Worm (Caenorhabditis elegans) whole organism, late embryonic: Measurements from ENCODE around the gene henn-1.

ENCODE experiments used
- C38D4.7 ChIP-seq: fragments of 200-800 bp; sonication (Bioruptor generic); optimal IDR thresholded peaks from 2 replicates; lab custom pipeline; 2018; ENCODE audit warnings: mild to moderate bottlenecking, missing genetic modification characterization, moderate library complexity, missing compliant biosample characterization
- K09A11.1 ChIP-seq: sonication (generic microtip); optimal IDR thresholded peaks from 2 replicates; lab custom pipeline; 2017; ENCODE audit warnings: antibody characterized with exemption, mild to moderate bottlenecking, missing genetic modification characterization, missing compliant biosample characterization; ENCODE audit not compliant: insufficient read depth
- Y22D7AL.16 ChIP-seq: sonication (generic microtip); optimal IDR thresholded peaks from 2 replicates; lab custom pipeline; 2016; ENCODE audit warnings: missing genetic modification characterization, missing compliant biosample characterization
- ama-1 ChIP-seq: fragments of 150-350 bp; optimal IDR thresholded peaks from 2 replicates; lab custom pipeline; 2014
- ceh-18 ChIP-seq: sonication (generic microtip); optimal IDR thresholded peaks from 2 replicates; lab custom pipeline; 2016; ENCODE audit warnings: missing genetic modification characterization, missing compliant biosample characterization
- ceh-19 ChIP-seq: fragments of 200-800 bp; sonication (Bioruptor generic); optimal IDR thresholded peaks from 2 replicates; lab custom pipeline; 2018; ENCODE audit warnings: mild to moderate bottlenecking, missing genetic modification characterization, missing compliant biosample characterization
- ceh-2 ChIP-seq: sonication (generic microtip); optimal IDR thresholded peaks from 2 replicates; lab custom pipeline; 2016; ENCODE audit warnings: missing genotype, missing genetic modification characterization, missing compliant biosample characterization
- ceh-24 ChIP-seq: sonication (generic microtip); optimal IDR thresholded peaks from 2 replicates; lab custom pipeline; 2016; ENCODE audit warnings: mild to moderate bottlenecking, missing genetic modification characterization, missing compliant biosample characterization
- ceh-30 ChIP-seq: fragments of 150-350 bp; optimal IDR thresholded peaks from 2 replicates; lab custom pipeline; 2014; ENCODE audit warnings: missing biosample characterization, missing genetic modification characterization
- ceh-31 ChIP-seq: sonication (generic microtip); optimal IDR thresholded peaks from 2 replicates; lab custom pipeline; 2016; ENCODE audit warnings: missing genetic modification characterization, missing compliant biosample characterization
- ceh-34 ChIP-seq: sonication (generic microtip); optimal IDR thresholded peaks from 2 replicates; lab custom pipeline; 2016; ENCODE audit warnings: mild to moderate bottlenecking, missing genetic modification characterization, missing compliant biosample characterization
- ceh-48 ChIP-seq: sonication (generic microtip); optimal IDR thresholded peaks from 2 replicates; lab custom pipeline; 2016; ENCODE audit warnings: missing genetic modification characterization, inconsistent platforms, missing compliant biosample characterization
- ceh-6 ChIP-seq: fragments of 200-800 bp; sonication (Bioruptor generic); optimal IDR thresholded peaks from 2 replicates; lab custom pipeline; 2018; ENCODE audit warnings: mild to moderate bottlenecking, missing genetic modification characterization, missing compliant biosample characterization
- ceh-9 ChIP-seq: sonication (generic microtip); optimal IDR thresholded peaks from 2 replicates; lab custom pipeline; 2016; ENCODE audit warnings: mild to moderate bottlenecking, missing genetic modification characterization, inconsistent platforms, missing compliant biosample characterization
- che-1 ChIP-seq: sonication (generic microtip); optimal IDR thresholded peaks from 2 replicates; lab custom pipeline; 2016; ENCODE audit warnings: mild to moderate bottlenecking, missing genetic modification characterization, missing compliant biosample characterization
- dmd-4 ChIP-seq: sonication (generic microtip); optimal IDR thresholded peaks from 2 replicates; lab custom pipeline; 2016; ENCODE audit warnings: borderline replicate concordance, missing genetic modification characterization, missing compliant biosample characterization
- elt-2 ChIP-seq: sonication (generic microtip); optimal IDR thresholded peaks from 2 replicates; lab custom pipeline; 2016; ENCODE audit warnings: missing genetic modification reagents, missing genetic modification characterization, missing compliant biosample characterization
- eyg-1 ChIP-seq: sonication (generic microtip); optimal IDR thresholded peaks from 2 replicates; lab custom pipeline; 2016; ENCODE audit warnings: missing genotype, missing genetic modification characterization, missing compliant biosample characterization
- gmeb-2 ChIP-seq: sonication (generic microtip); optimal IDR thresholded peaks from 2 replicates; lab custom pipeline; 2016; ENCODE audit warnings: missing genetic modification characterization, inconsistent platforms, missing compliant biosample characterization
- hlh-13 ChIP-seq: fragments of 200-800 bp; sonication (Bioruptor generic); optimal IDR thresholded peaks from 2 replicates; lab custom pipeline; 2018; ENCODE audit warnings: mild to moderate bottlenecking, missing genetic modification characterization, missing compliant biosample characterization
- hlh-15 ChIP-seq: sonication (generic microtip); optimal IDR thresholded peaks from 2 replicates; lab custom pipeline; 2016; ENCODE audit warnings: missing genetic modification characterization, missing compliant biosample characterization
- hlh-30 ChIP-seq: sonication (generic microtip); optimal IDR thresholded peaks from 2 replicates; lab custom pipeline; 2017; ENCODE audit warnings: antibody characterized with exemption, missing genetic modification characterization, missing compliant biosample characterization; ENCODE audit not compliant: insufficient read depth
- hlh-6 ChIP-seq: sonication (generic microtip); optimal IDR thresholded peaks from 2 replicates; lab custom pipeline; 2016; ENCODE audit warnings: missing genotype, missing genetic modification characterization, missing compliant biosample characterization
- lim-6 ChIP-seq: sonication (generic microtip); optimal IDR thresholded peaks from 2 replicates; lab custom pipeline; 2016; ENCODE audit warnings: missing genetic modification characterization, missing compliant biosample characterization
- madf-2 ChIP-seq: sonication (generic microtip); optimal IDR thresholded peaks from 2 replicates; lab custom pipeline; 2017; ENCODE audit warnings: missing genetic modification characterization, missing compliant biosample characterization
- mec-3 ChIP-seq: sonication (generic microtip); optimal IDR thresholded peaks from 2 replicates; lab custom pipeline; 2016; ENCODE audit warnings: borderline replicate concordance, missing genetic modification characterization, missing compliant biosample characterization
- nfya-1 ChIP-seq: sonication (generic microtip); optimal IDR thresholded peaks from 2 replicates; lab custom pipeline; 2017; ENCODE audit warnings: missing genetic modification characterization, mild to moderate bottlenecking, missing compliant biosample characterization, antibody characterized with exemption, moderate library complexity
- nhr-11 ChIP-seq: fragments of 150-350 bp; optimal IDR thresholded peaks from 2 replicates; lab custom pipeline; 2014; ENCODE audit warnings: missing biosample characterization, missing genetic modification characterization
- nhr-232 ChIP-seq: sonication (generic microtip); optimal IDR thresholded peaks from 2 replicates; lab custom pipeline; 2016; ENCODE audit warnings: missing genetic modification characterization, missing compliant biosample characterization
- npax-4 ChIP-seq: sonication (generic microtip); optimal IDR thresholded peaks from 2 replicates; lab custom pipeline; 2016; ENCODE audit warnings: missing genetic modification characterization, missing compliant biosample characterization
- odd-2 ChIP-seq: sonication (generic microtip); optimal IDR thresholded peaks from 2 replicates; lab custom pipeline; 2017; ENCODE audit warnings: antibody characterized with exemption, mild to moderate bottlenecking, missing genetic modification characterization, missing compliant biosample characterization
- pag-3 ChIP-seq: sonication (generic microtip); optimal IDR thresholded peaks from 2 replicates; lab custom pipeline; 2016; ENCODE audit warnings: missing compliant biosample characterization, missing genetic modification characterization, borderline replicate concordance
- pax-1 ChIP-seq: fragments of 150-350 bp; optimal IDR thresholded peaks from 2 replicates; lab custom pipeline; 2014; ENCODE audit warnings: missing biosample characterization, missing genetic modification characterization
- pha-4 ChIP-seq: fragments of 150-350 bp; optimal IDR thresholded peaks from 2 replicates; lab custom pipeline; 2018; ENCODE audit warnings: missing biosample characterization, missing genetic modification reagents, missing genetic modification characterization
- pros-1 ChIP-seq: fragments of 150-350 bp; optimal IDR thresholded peaks from 2 replicates; lab custom pipeline; 2014; ENCODE audit warnings: missing biosample characterization, missing genetic modification reagents, missing genetic modification characterization
- ref-2 ChIP-seq: sonication (generic microtip); optimal IDR thresholded peaks from 2 replicates; lab custom pipeline; 2016; ENCODE audit warnings: missing genetic modification characterization, missing compliant biosample characterization
- rnt-1 ChIP-seq: sonication (generic microtip); optimal IDR thresholded peaks from 2 replicates; lab custom pipeline; 2016; ENCODE audit warnings: missing genetic modification characterization, missing compliant biosample characterization
- sdc-2 ChIP-seq: sonication (generic microtip); optimal IDR thresholded peaks from 2 replicates; lab custom pipeline; 2016; ENCODE audit warnings: missing genotype, missing genetic modification characterization, missing compliant biosample characterization
- sox-2 ChIP-seq: fragments of 200-800 bp; sonication (Bioruptor generic); IDR thresholded peaks from 2 replicates; pipeline ENCODE4 v1.3.6; 2022; ENCODE audit warnings: missing genetic modification reagents, missing genetic modification characterization, missing compliant biosample characterization
- syd-9 ChIP-seq: sonication (generic microtip); optimal IDR thresholded peaks from 2 replicates; lab custom pipeline; 2016; ENCODE audit warnings: mild to moderate bottlenecking, missing genetic modification characterization, moderate library complexity, missing compliant biosample characterization
- ttx-3 ChIP-seq: sonication (generic microtip); optimal IDR thresholded peaks from 2 replicates; lab custom pipeline; 2016; ENCODE audit warnings: missing genetic modification reagents, missing genetic modification characterization, missing compliant biosample characterization
- unc-42 ChIP-seq: sonication (generic microtip); optimal IDR thresholded peaks from 2 replicates; lab custom pipeline; 2016; ENCODE audit warnings: missing genotype, missing genetic modification characterization, missing compliant biosample characterization
- unc-55 ChIP-seq: sonication (generic microtip); optimal IDR thresholded peaks from 2 replicates; lab custom pipeline; 2017; ENCODE audit warnings: missing biosample characterization, missing genetic modification reagents, missing genetic modification characterization
- unc-86 ChIP-seq: sonication (generic microtip); optimal IDR thresholded peaks from 2 replicates; lab custom pipeline; 2016; ENCODE audit warnings: missing genetic modification characterization, missing compliant biosample characterization
- zip-5 ChIP-seq: sonication (generic microtip); optimal IDR thresholded peaks from 2 replicates; lab custom pipeline; 2016; ENCODE audit warnings: missing genetic modification characterization, missing compliant biosample characterization
- ztf-16 ChIP-seq: sonication (generic microtip); optimal IDR thresholded peaks from 2 replicates; lab custom pipeline; 2017; ENCODE audit warnings: missing genetic modification characterization, missing compliant biosample characterization

henn-1 gene

DNA sequence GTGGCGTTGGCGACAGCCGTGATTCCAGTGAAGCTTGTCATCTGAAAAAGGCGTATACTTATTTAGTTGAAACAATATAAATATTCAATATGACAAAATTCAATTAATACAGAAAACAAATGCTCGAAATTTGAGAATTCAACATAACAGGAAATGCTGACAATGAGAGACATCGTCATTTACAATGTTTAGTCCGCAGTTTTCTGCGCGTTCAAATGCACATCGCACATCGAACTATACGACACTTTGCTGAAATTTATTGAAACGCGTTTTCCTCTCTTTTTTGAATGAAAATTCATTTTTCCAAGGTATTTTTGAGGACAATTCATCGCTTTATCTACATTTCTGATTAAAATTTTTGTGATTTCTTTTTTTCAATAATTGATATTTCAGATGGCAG, 11.6 kb downstream of the henn-1 start, which contains the start of the genes pbs-6 and cids-1:
TSS of gene pbs-6 (minus strand) at position 41 of the 400 bp plus-strand sequence.
TSS of gene cids-1 (plus strand) at position 394 of the 400 bp plus-strand sequence.
- TF ChIP-seq madf-2 (tag; lab: Kevin White, UChicago) (no peak), sdc-2 (tag; lab: Kevin White, UChicago) (no peak), ref-2 (no peak), elt-2 (tag; lab: Kevin White, UChicago) (no peak), sox-2 (GFP tag; lab: Robert Waterston, UW) (no peak), ama-1 (lab: Kevin White, UChicago) (no peak), hlh-6 (no peak)

DNA sequence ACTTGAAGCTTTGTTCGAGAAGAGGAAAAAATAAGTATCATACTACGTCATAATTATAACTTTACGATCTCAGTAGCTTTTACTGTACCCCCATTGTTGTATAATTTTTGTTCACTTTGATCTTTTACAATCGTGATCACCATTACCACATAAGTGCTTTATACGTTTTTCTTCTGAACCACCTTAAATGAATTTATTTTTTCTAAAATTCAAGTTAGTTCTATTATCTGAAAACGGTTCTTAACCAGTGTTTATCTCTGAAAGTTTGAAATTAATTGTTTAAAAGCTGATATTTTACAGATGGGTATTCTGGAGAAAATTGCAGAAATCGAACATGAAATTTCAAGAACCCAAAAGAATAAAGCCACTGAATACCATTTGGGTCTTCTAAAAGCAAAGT, 13.1 kb downstream of the henn-1 start, which contains the start of gene C02F5.3:
TSS of gene C02F5.3 (plus strand) at position 301 of the 400 bp plus-strand sequence.
- no peak for TF ChIP-seq dmd-4 (tag; lab: Kevin White, UChicago)
- no peak for TF ChIP-seq hlh-13 (GFP tag; lab: Kevin White, UChicago)
- TF ChIP-seq hlh-30 (tag; lab: Kevin White, UChicago) = no peak
- no peak for TF ChIP-seq ceh-2 (tag; lab: Kevin White, UChicago)
- no peak for TF ChIP-seq nhr-11 (tag; lab: Kevin White, UChicago)
- TF ChIP-seq ceh-19 (GFP tag; lab: Kevin White, UChicago) = no peak
- no peak for TF ChIP-seq ceh-31 (tag; lab: Kevin White, UChicago)
- no peak for TF ChIP-seq lim-6 (tag; lab: Kevin White, UChicago)
- no peak for TF ChIP-seq ztf-16 (tag; lab: Kevin White, UChicago)
- TF ChIP-seq ttx-3 = no peak
- TF ChIP-seq ceh-34 (tag; lab: Kevin White, UChicago) = no peak
- no peak for TF ChIP-seq ama-1 (lab: Kevin White, UChicago)
- no peak for TF ChIP-seq npax-4 (tag; lab: Kevin White, UChicago)
- no peak for TF ChIP-seq syd-9 (tag; lab: Kevin White, UChicago)
- no peak for TF ChIP-seq ceh-9 (tag; lab: Kevin White, UChicago)
- TF ChIP-seq gmeb-2 (tag; lab: Kevin White, UChicago) = no peak
- TF ChIP-seq ceh-18 = no peak
- TF ChIP-seq pag-3 = no peak
- no peak for TF ChIP-seq nhr-232

- TF ChIP-seq ceh-24 = no peak
- TF ChIP-seq hlh-15 = no peak
- TF ChIP-seq ceh-6 (GFP tag; lab: Kevin White, UChicago) = no peak
- no peak for TF ChIP-seq pros-1
- no peak for TF ChIP-seq hlh-13 (GFP tag; lab: Kevin White, UChicago)
- no peak for TF ChIP-seq ceh-30 (tag; lab: Kevin White, UChicago)
- TF ChIP-seq C38D4.7 (GFP tag; lab: Kevin White, UChicago) = no peak
- no peak for TF ChIP-seq pax-1
- no peak for TF ChIP-seq nfya-1 (tag; lab: Kevin White, UChicago)
- TF ChIP-seq eyg-1 (tag; lab: Kevin White, UChicago) = no peak
- TF ChIP-seq ceh-9 (tag; lab: Kevin White, UChicago) = no peak
- no peak for TF ChIP-seq mec-3 (tag; lab: Kevin White, UChicago)
- TF ChIP-seq ceh-48 = no peak
- no peak for TF ChIP-seq odd-2 (tag; lab: Kevin White, UChicago)
- TF ChIP-seq unc-55 (GFP tag; lab: Kevin White, UChicago) = no peak
These were observed 14.6 kb downstream of the henn-1 start, which contains the start of gene C02F5.13 for ce11 chrIII:8247051-8247450. TSS of gene C02F5.13 (plus strand) at chrIII:8247351.

- TF ChIP-seq unc-86 (tag; lab: Kevin White, UChicago) (no peak), rnt-1 (no peak), ceh-18 (no peak), npax-4 (tag; lab: Kevin White, UChicago) (no peak), che-1 (no peak), Y22D7AL.16 (no peak), syd-9 (tag; lab: Kevin White, UChicago) (no peak), ama-1 (lab: Kevin White, UChicago) (no peak), unc-42 (tag; lab: Kevin White, UChicago) (no peak), zip-5 (tag; lab: Kevin White, UChicago) (no peak), pros-1 (no peak), pha-4 (tag; lab: Kevin White, UChicago) (no peak), K09A11.1 (no peak), hlh-6 (no peak), ceh-30 (tag; lab: Kevin White, UChicago) (no peak), pag-3 (no peak), ceh-48 (no peak), ztf-16 (tag; lab: Kevin White, UChicago) (no peak), mec-3 (tag; lab: Kevin White, UChicago) (no peak)
These were observed 16.9 kb downstream of the henn-1 start, which contains the start of the genes C02F5.10 and C02F5.2 for ce11 chrIII:8249381-8249780. TSS of gene C02F5.10 (minus strand) at chrIII:8249481. TSS of gene C02F5.2 (plus strand) at chrIII:8249619.
